Fruit fly (Drosophila melanogaster) whole organism, pupa: ENCODE measurements around the gene CG32813.

ENCODE experiments used
- CG14655 ChIP-seq: fragments of 200-800 bp; sonication (Bioruptor generic); optimal IDR thresholded peaks from 3 replicates; lab custom pipeline; 2017; ENCODE audit warnings: mild to moderate bottlenecking, missing biosample characterization, missing genetic modification reagents, missing genetic modification characterization
- CG9948 ChIP-seq: fragments of 200-800 bp; sonication (Bioruptor generic); optimal IDR thresholded peaks from 2 replicates; lab custom pipeline; 2018; ENCODE audit warnings: missing biosample characterization, mild to moderate bottlenecking, missing genetic modification characterization, moderate library complexity
- EcR ChIP-seq: fragments of 200-800 bp; sonication (Bioruptor generic); optimal IDR thresholded peaks from 3 replicates; lab custom pipeline; 2019; ENCODE audit warnings: missing biosample characterization, missing genetic modification characterization, mild to moderate bottlenecking, moderate library complexity, missing genetic modification reagents

dm6 chrX:1399056-1400003 lies 18.6 kb downstream of the CG32813 start:
- TF ChIP-seq CG14655 (GFP tag; lab: Kevin White, UChicago) (peak; percentile 27), EcR (GFP tag; lab: Kevin White, UChicago) (peak; percentile 85), CG9948 (tag; lab: Kevin White, UChicago) (no peak)
